Fruit fly (Drosophila melanogaster) whole organism, prepupa: Measurements from ENCODE around the gene ci.

ENCODE experiments used
- CG10631 ChIP-seq: fragments of 200-800 bp; sonication (Bioruptor generic); optimal IDR thresholded peaks from 2 replicates; lab custom pipeline; 2016; ENCODE audit warnings: missing biosample characterization, missing genetic modification characterization
- CG11294 ChIP-seq: fragments of 200-800 bp; sonication (Bioruptor generic); IDR thresholded peaks from 2 replicates; pipeline ENCODE4 v1.3.6; 2022; ENCODE audit warnings: missing biosample characterization, missing genetic modification characterization
- CG15336 ChIP-seq: fragments of 200-800 bp; sonication (Bioruptor generic); IDR thresholded peaks from 2 replicates; pipeline ENCODE4 v1.3.6; 2022; ENCODE audit warnings: missing biosample characterization, missing genetic modification characterization
- CG1621 ChIP-seq: fragments of 200-800 bp; sonication (Bioruptor generic); optimal IDR thresholded peaks from 3 replicates; lab custom pipeline; 2018; ENCODE audit warnings: missing biosample characterization, mild to moderate bottlenecking, missing genetic modification characterization
- CG16779 ChIP-seq: fragments of 200-800 bp; sonication (Bioruptor generic); optimal IDR thresholded peaks from 3 replicates; lab custom pipeline; 2017; ENCODE audit warnings: missing biosample characterization, mild to moderate bottlenecking, missing genetic modification characterization
- CG32006 ChIP-seq: fragments of 200-800 bp; sonication (Bioruptor generic); optimal IDR thresholded peaks from 3 replicates; lab custom pipeline; 2017; ENCODE audit warnings: missing biosample characterization, mild to moderate bottlenecking, missing genetic modification characterization
- CG4318 ChIP-seq: fragments of 200-800 bp; sonication (Bioruptor generic); optimal IDR thresholded peaks from 3 replicates; lab custom pipeline; 2017; ENCODE audit warnings: missing biosample characterization, mild to moderate bottlenecking, missing genetic modification characterization
- CG6163 ChIP-seq: fragments of 200-800 bp; sonication (Bioruptor generic); IDR thresholded peaks from 3 replicates; pipeline ENCODE4 v1.3.6; 2022; ENCODE audit warnings: missing biosample characterization, missing genetic modification characterization
- CG6276 ChIP-seq: fragments of 200-800 bp; sonication (Bioruptor generic); optimal IDR thresholded peaks from 2 replicates; lab custom pipeline; 2017; ENCODE audit warnings: missing biosample characterization, mild to moderate bottlenecking, missing genetic modification characterization
- CG8119 ChIP-seq: fragments of 200-800 bp; sonication (Bioruptor generic); IDR thresholded peaks from 3 replicates; pipeline ENCODE4 v1.3.6; 2022; ENCODE audit warnings: missing biosample characterization, missing genetic modification characterization
- CG8319 ChIP-seq: fragments of 200-800 bp; sonication (Bioruptor generic); optimal IDR thresholded peaks from 3 replicates; lab custom pipeline; 2016; ENCODE audit warnings: missing biosample characterization, missing genetic modification characterization
- CG8632 ChIP-seq: fragments of 200-800 bp; sonication (Bioruptor generic); optimal IDR thresholded peaks from 3 replicates; lab custom pipeline; 2016; ENCODE audit warnings: missing biosample characterization, missing genetic modification characterization
- CG9139 ChIP-seq: fragments of 200-800 bp; sonication (Bioruptor generic); optimal IDR thresholded peaks from 3 replicates; lab custom pipeline; 2017; ENCODE audit warnings: missing biosample characterization, mild to moderate bottlenecking, missing genetic modification characterization
- Eip75B ChIP-seq: fragments of 200-800 bp; sonication (Bioruptor generic); optimal IDR thresholded peaks from 3 replicates; lab custom pipeline; 2016; ENCODE audit warnings: missing biosample characterization, missing genetic modification characterization
- Eip93F ChIP-seq: fragments of 200-800 bp; sonication (Bioruptor generic); optimal IDR thresholded peaks from 2 replicates; lab custom pipeline; 2016; ENCODE audit warnings: missing biosample characterization, mild to moderate bottlenecking, missing genetic modification characterization
- Ets21C ChIP-seq: fragments of 200-800 bp; sonication (Bioruptor generic); optimal IDR thresholded peaks from 3 replicates; lab custom pipeline; 2016; ENCODE audit warnings: missing biosample characterization, missing genetic modification characterization
- Hr39 ChIP-seq: fragments of 200-800 bp; sonication (Bioruptor generic); optimal IDR thresholded peaks from 2 replicates; lab custom pipeline; 2016; ENCODE audit warnings: missing biosample characterization, missing genetic modification characterization
- Hr4 ChIP-seq: fragments of 200-800 bp; sonication (Bioruptor generic); optimal IDR thresholded peaks from 3 replicates; lab custom pipeline; 2016; ENCODE audit warnings: missing biosample characterization, missing genetic modification characterization
- Met ChIP-seq: fragments of 200-800 bp; sonication (Bioruptor generic); optimal IDR thresholded peaks from 3 replicates; lab custom pipeline; 2016; ENCODE audit warnings: missing biosample characterization, missing genetic modification characterization
- OdsH ChIP-seq: fragments of 200-800 bp; sonication (Bioruptor generic); optimal IDR thresholded peaks from 3 replicates; lab custom pipeline; 2016; ENCODE audit warnings: missing biosample characterization, missing genetic modification characterization
- Smox ChIP-seq: fragments of 200-800 bp; sonication (Bioruptor generic); optimal IDR thresholded peaks from 3 replicates; lab custom pipeline; 2016; ENCODE audit warnings: missing biosample characterization, missing genetic modification characterization
- Sox102F ChIP-seq: fragments of 200-800 bp; sonication (Bioruptor generic); optimal IDR thresholded peaks from 2 replicates; lab custom pipeline; 2016; ENCODE audit warnings: missing biosample characterization, mild to moderate bottlenecking, missing genetic modification characterization
- Sox14 ChIP-seq: fragments of 200-800 bp; sonication (Bioruptor generic); optimal IDR thresholded peaks from 3 replicates; lab custom pipeline; 2016; ENCODE audit warnings: missing biosample characterization, missing genetic modification characterization
- Sox15 ChIP-seq: fragments of 200-800 bp; sonication (Bioruptor generic); optimal IDR thresholded peaks from 3 replicates; lab custom pipeline; 2016; ENCODE audit warnings: missing biosample characterization, missing genetic modification characterization
- dac ChIP-seq: fragments of 200-800 bp; sonication (Bioruptor generic); optimal IDR thresholded peaks from 2 replicates; lab custom pipeline; 2017; ENCODE audit warnings: missing biosample characterization, mild to moderate bottlenecking, missing genetic modification characterization
- dsx ChIP-seq: fragments of 200-800 bp; optimal IDR thresholded peaks from 3 replicates; lab custom pipeline; 2019; ENCODE audit warnings: missing biosample characterization, mild to moderate bottlenecking, missing genetic modification characterization, moderate library complexity; ENCODE audit not compliant: poor library complexity, severe bottlenecking
- eg ChIP-seq: fragments of 200-800 bp; sonication (Bioruptor generic); IDR thresholded peaks from 3 replicates; pipeline ENCODE4 v1.3.6; 2022; ENCODE audit warnings: missing biosample characterization, missing genetic modification characterization
- esn ChIP-seq: fragments of 200-800 bp; sonication (Bioruptor generic); optimal IDR thresholded peaks from 2 replicates; lab custom pipeline; 2016; ENCODE audit warnings: missing biosample characterization, mild to moderate bottlenecking, missing genetic modification characterization, moderate library complexity
- fd59A ChIP-seq: fragments of 200-800 bp; sonication (Bioruptor generic); optimal IDR thresholded peaks from 2 replicates; lab custom pipeline; 2017; ENCODE audit warnings: missing biosample characterization, mild to moderate bottlenecking, missing genetic modification characterization, missing genetic modification reagents
- fd85E ChIP-seq: fragments of 200-800 bp; sonication (Bioruptor generic); optimal IDR thresholded peaks from 3 replicates; lab custom pipeline; 2016; ENCODE audit warnings: missing biosample characterization, missing genetic modification characterization
- net ChIP-seq: fragments of 200-800 bp; sonication (Bioruptor generic); optimal IDR thresholded peaks from 3 replicates; lab custom pipeline; 2016; ENCODE audit warnings: missing biosample characterization, missing genetic modification characterization
- salr ChIP-seq, 2 experiments: fragments of 200-800 bp; sonication (Bioruptor generic); optimal IDR thresholded peaks; 3 replicates each; lab custom pipeline; 2016 to 2018; ENCODE audit warnings: missing biosample characterization in 2 of 2, missing genetic modification characterization in 2 of 2, mild to moderate bottlenecking in 1 of 2
- spab ChIP-seq: fragments of 200-800 bp; sonication (Bioruptor generic); optimal IDR thresholded peaks from 2 replicates; lab custom pipeline; 2017; ENCODE audit warnings: missing biosample characterization, mild to moderate bottlenecking, missing genetic modification characterization, missing genetic modification reagents
- ss ChIP-seq, 2 experiments: fragments of 200-800 bp; sonication (Bioruptor generic); optimal IDR thresholded peaks; 2 replicates in 1 of 2; 3 replicates in 1 of 2; lab custom pipeline; 2017 to 2018; ENCODE audit warnings: mild to moderate bottlenecking in 2 of 2, missing biosample characterization in 2 of 2, missing genetic modification characterization in 2 of 2, moderate library complexity in 1 of 2
- vri ChIP-seq: fragments of 200-800 bp; sonication (Bioruptor generic); optimal IDR thresholded peaks from 3 replicates; lab custom pipeline; 2016; ENCODE audit warnings: missing biosample characterization, mild to moderate bottlenecking, missing genetic modification characterization

ci gene

dm6 chr4:56242-57159 lies at the start of gene ci (continued):
- TF ChIP-seq fd59A (GFP tag; lab: Kevin White, UChicago): no peak
- TF ChIP-seq dsx (GFP tag; lab: Kevin White, UChicago): peak; percentile 70
- no peak for TF ChIP-seq dac (GFP tag; lab: Kevin White, UChicago)
- no peak for TF ChIP-seq Met (GFP tag; lab: Kevin White, UChicago)
- no peak for TF ChIP-seq CG8319 (GFP tag; lab: Kevin White, UChicago)
- no peak for TF ChIP-seq CG10631
- no peak for TF ChIP-seq eg
- no peak for TF ChIP-seq esn (GFP tag; lab: Kevin White, UChicago)
- TF ChIP-seq Ets21C (GFP tag; lab: Kevin White, UChicago): no peak

dm6 chr4:102155-102554 lies 45.3 kb upstream of the ci start:
- TF ChIP-seq CG16779 (tag; lab: Kevin White, UChicago) (no peak), Sox15 (GFP tag; lab: Kevin White, UChicago) (no peak), OdsH (GFP tag; lab: Kevin White, UChicago) (no peak), Sox102F (GFP tag; lab: Kevin White, UChicago) (no peak), ss (GFP tag; optimal IDR thresholded peaks at IDR 0.05; lab: Kevin White, UChicago) (no peak), Smox (GFP tag; lab: Kevin White, UChicago) (no peak), CG4318 (GFP tag; lab: Kevin White, UChicago) (no peak), fd85E (GFP tag; lab: Kevin White, UChicago) (no peak), CG15336 (GFP tag; lab: Robert Waterston, UW) (no peak), CG9139 (GFP tag; lab: Kevin White, UChicago) (no peak), Hr4 (GFP tag; lab: Kevin White, UChicago) (no peak), Hr39 (no peak), spab (GFP tag; lab: Kevin White, UChicago) (no peak), net (GFP tag; lab: Kevin White, UChicago) (no peak), CG32006 (GFP tag; lab: Kevin White, UChicago) (no peak), dac (GFP tag; lab: Kevin White, UChicago) (no peak), CG6163 (GFP tag; lab: Robert Waterston, UW) (no peak), Eip93F (GFP tag; lab: Kevin White, UChicago) (no peak), Sox14 (GFP tag; lab: Kevin White, UChicago) (no peak)

- TF ChIP-seq CG8632 (GFP tag; lab: Kevin White, UChicago) (no peak), CG1621 (no peak), CG8119 (GFP tag; lab: Robert Waterston, UW) (no peak), Eip75B (GFP tag; lab: Kevin White, UChicago) (no peak), CG11294 (no peak), CG6276 (GFP tag; lab: Kevin White, UChicago) (no peak), vri (GFP tag; lab: Kevin White, UChicago) (no peak), dac (GFP tag; lab: Kevin White, UChicago) (no peak), salr (GFP tag; optimal IDR thresholded peaks at IDR 0.05; lab: Kevin White, UChicago) (no peak), Hr4 (GFP tag; lab: Kevin White, UChicago) (no peak)
- TF ChIP-seq, all 60 proteins: peak for 0
Observed at dm6 chr4:92000-92399, 35.2 kb upstream of the ci start.
